Worm (Caenorhabditis elegans) whole organism, young adult: Measurements from ENCODE around the gene srh-92.

ENCODE experiments used
- D2030.7 ChIP-seq: fragments of 200-800 bp; sonication (Bioruptor generic); IDR thresholded peaks from 2 replicates; pipeline ENCODE4 v1.3.6; 2022; ENCODE audit warnings: missing genetic modification reagents, missing genetic modification characterization, missing compliant biosample characterization
- F10E7.11 ChIP-seq: sonication (generic microtip); optimal IDR thresholded peaks from 2 replicates; lab custom pipeline; 2017; ENCODE audit warnings: mild to moderate bottlenecking, missing genetic modification characterization, moderate library complexity, missing compliant biosample characterization
- F37B4.10 ChIP-seq: fragments of 200-800 bp; sonication (Bioruptor generic); IDR thresholded peaks from 2 replicates; pipeline ENCODE4 v1.3.6; 2022; ENCODE audit warnings: missing genetic modification characterization, missing compliant biosample characterization
- F49E8.2 ChIP-seq: sonication (generic microtip); optimal IDR thresholded peaks from 3 replicates; lab custom pipeline; 2017; ENCODE audit warnings: missing genetic modification characterization, mild to moderate bottlenecking, missing compliant biosample characterization, antibody characterized with exemption, moderate library complexity; ENCODE audit not compliant: insufficient read depth
- F52B5.7 ChIP-seq: sonication (generic microtip); optimal IDR thresholded peaks from 2 replicates; lab custom pipeline; 2016; ENCODE audit warnings: mild to moderate bottlenecking, missing genetic modification characterization, missing compliant biosample characterization
- K11D2.4 ChIP-seq: fragments of 200-800 bp; sonication (Bioruptor generic); IDR thresholded peaks from 2 replicates; pipeline ENCODE4 v1.3.6; 2022; ENCODE audit warnings: missing genetic modification reagents, missing genetic modification characterization, missing compliant biosample characterization
- T07F8.4 ChIP-seq: sonication (generic microtip); optimal IDR thresholded peaks from 2 replicates; lab custom pipeline; 2016; ENCODE audit warnings: mild to moderate bottlenecking, missing genetic modification characterization, moderate library complexity, missing compliant biosample characterization
- T26A5.8 ChIP-seq: sonication (generic microtip); optimal IDR thresholded peaks from 2 replicates; lab custom pipeline; 2016; ENCODE audit warnings: missing genetic modification characterization, missing compliant biosample characterization
- Y53G8AR.9 ChIP-seq: fragments of 200-800 bp; sonication (Bioruptor generic); conservative IDR thresholded peaks from 2 replicates; pipeline ENCODE4 v1.3.6; 2022; ENCODE audit warnings: missing genetic modification reagents, missing genetic modification characterization, missing compliant biosample characterization
- Y56A3A.18 ChIP-seq: fragments of 200-800 bp; sonication (Bioruptor generic); IDR thresholded peaks from 2 replicates; pipeline ENCODE4 v1.3.6; 2022; ENCODE audit warnings: missing genetic modification reagents, missing genetic modification characterization, missing compliant biosample characterization
- Y67H2A.10 ChIP-seq: fragments of 200-800 bp; sonication (Bioruptor generic); conservative IDR thresholded peaks from 2 replicates; pipeline ENCODE4 v1.3.6; 2022; ENCODE audit warnings: missing genetic modification reagents, missing genetic modification characterization, missing compliant biosample characterization
- Y95B8A.8 ChIP-seq: fragments of 200-800 bp; sonication (Bioruptor generic); IDR thresholded peaks from 2 replicates; pipeline ENCODE4 v1.3.6; 2022; ENCODE audit warnings: missing genetic modification reagents, missing genetic modification characterization, missing compliant biosample characterization
- akir-1 ChIP-seq: fragments of 200-800 bp; sonication (Bioruptor generic); optimal IDR thresholded peaks from 2 replicates; lab custom pipeline; 2018; ENCODE audit warnings: mild to moderate bottlenecking, missing genetic modification characterization, moderate library complexity, missing compliant biosample characterization
- aptf-3 ChIP-seq: fragments of 200-800 bp; sonication (Bioruptor generic); IDR thresholded peaks from 2 replicates; pipeline ENCODE4 v1.3.6; 2022; ENCODE audit warnings: missing genetic modification characterization, missing compliant biosample characterization
- bed-2 ChIP-seq: fragments of 200-800 bp; sonication (Bioruptor generic); IDR thresholded peaks from 2 replicates; pipeline ENCODE4 v1.3.6; 2022; ENCODE audit warnings: missing genetic modification reagents, missing genetic modification characterization, missing compliant biosample characterization
- cebp-1 ChIP-seq, 2 experiments: fragments of 200-800 bp in 1 of 2; sonication (Bioruptor generic) in 1 of 2; sonication (generic microtip) in 1 of 2; IDR thresholded peaks in 1 of 2; optimal IDR thresholded peaks in 1 of 2; 2 replicates each; pipeline versions ENCODE4 v1.3.6 to Lab custom; 2017 to 2022; ENCODE audit warnings: missing compliant biosample characterization in 2 of 2, missing genetic modification characterization in 2 of 2, mild to moderate bottlenecking in 1 of 2, missing genetic modification reagents in 1 of 2, moderate library complexity in 1 of 2
- cebp-2 ChIP-seq: fragments of 200-800 bp; sonication (Bioruptor generic); IDR thresholded peaks from 2 replicates; pipeline ENCODE4 v1.3.6; 2022; ENCODE audit warnings: missing genetic modification characterization, missing compliant biosample characterization
- ceh-40 ChIP-seq: fragments of 200-800 bp; sonication (Bioruptor generic); IDR thresholded peaks from 2 replicates; pipeline ENCODE4 v1.3.6; 2022; ENCODE audit warnings: missing genetic modification characterization, missing compliant biosample characterization
- ceh-91 ChIP-seq: fragments of 200-800 bp; sonication (Bioruptor generic); IDR thresholded peaks from 2 replicates; pipeline ENCODE4 v1.3.6; 2022; ENCODE audit warnings: missing genetic modification reagents, missing genetic modification characterization, missing compliant biosample characterization
- die-1 ChIP-seq: sonication (generic microtip); optimal IDR thresholded peaks from 2 replicates; lab custom pipeline; 2016; ENCODE audit warnings: missing genotype, mild to moderate bottlenecking, missing genetic modification characterization, missing compliant biosample characterization
- dox-1 ChIP-seq: fragments of 200-800 bp; sonication (Bioruptor generic); IDR thresholded peaks from 2 replicates; pipeline ENCODE4 v1.3.6; 2022; ENCODE audit warnings: missing genetic modification reagents, missing genetic modification characterization, missing compliant biosample characterization
- dpl-1 ChIP-seq: fragments of 150-350 bp; optimal IDR thresholded peaks from 2 replicates; lab custom pipeline; 2014; ENCODE audit warnings: missing biosample characterization, missing genetic modification reagents, missing genetic modification characterization
- efl-1 ChIP-seq: fragments of 150-350 bp; optimal IDR thresholded peaks from 2 replicates; lab custom pipeline; 2014; ENCODE audit warnings: missing biosample characterization, missing genetic modification reagents, missing genetic modification characterization
- egl-18 ChIP-seq: fragments of 200-800 bp; sonication (Bioruptor generic); IDR thresholded peaks from 2 replicates; pipeline ENCODE4 v1.3.6; 2022; ENCODE audit warnings: missing genetic modification reagents, missing genetic modification characterization, missing compliant biosample characterization
- him-1 ChIP-seq: sonication (generic microtip); optimal IDR thresholded peaks from 2 replicates; lab custom pipeline; 2016; ENCODE audit warnings: missing genotype, missing genetic modification reagents, missing genetic modification characterization, missing compliant biosample characterization
- lir-1 ChIP-seq: fragments of 200-800 bp; sonication (Bioruptor generic); conservative IDR thresholded peaks from 2 replicates; pipeline ENCODE4 v1.3.6; 2022; ENCODE audit warnings: missing genetic modification reagents, missing genetic modification characterization, missing compliant biosample characterization
- mcd-1 ChIP-seq: fragments of 200-800 bp; sonication (Bioruptor generic); IDR thresholded peaks from 2 replicates; pipeline ENCODE4 v1.3.6; 2022; ENCODE audit warnings: missing genetic modification reagents, missing genetic modification characterization, missing compliant biosample characterization
- mel-28 ChIP-seq: sonication (generic microtip); optimal IDR thresholded peaks from 2 replicates; lab custom pipeline; 2016; ENCODE audit warnings: borderline replicate concordance, mild to moderate bottlenecking, missing genetic modification characterization, missing compliant biosample characterization
- mxl-1 ChIP-seq: sonication (generic microtip); optimal IDR thresholded peaks from 2 replicates; lab custom pipeline; 2016; ENCODE audit warnings: missing genetic modification characterization, missing compliant biosample characterization
- nhr-90 ChIP-seq: sonication (generic microtip); optimal IDR thresholded peaks from 2 replicates; lab custom pipeline; 2016; ENCODE audit warnings: missing genotype, mild to moderate bottlenecking, missing genetic modification characterization, missing compliant biosample characterization
- pbrm-1 ChIP-seq: fragments of 200-800 bp; sonication (Bioruptor generic); IDR thresholded peaks from 2 replicates; pipeline ENCODE4 v1.3.6; 2022; ENCODE audit warnings: missing genetic modification reagents, missing genetic modification characterization, missing compliant biosample characterization
- pha-4 ChIP-seq: fragments of 150-350 bp; sonication (generic microtip); optimal IDR thresholded peaks from 2 replicates; lab custom pipeline; 2014; ENCODE audit warnings: missing biosample characterization, missing genetic modification reagents, missing genetic modification characterization
- snpc-4 ChIP-seq, 5 experiments: fragments of 150-350 bp in 1 of 5; sonication (generic microtip) in 4 of 5; optimal IDR thresholded peaks; 2 replicates each; lab custom pipeline; 2014 to 2018; ENCODE audit warnings: missing genetic modification characterization in 5 of 5, missing biosample characterization in 3 of 5, antibody characterized with exemption in 2 of 5, mild to moderate bottlenecking in 2 of 5, missing compliant biosample characterization in 2 of 5, missing genotype in 2 of 5, moderate library complexity in 2 of 5, missing genetic modification reagents in 1 of 5
- tbx-9 ChIP-seq: sonication (generic microtip); optimal IDR thresholded peaks from 2 replicates; lab custom pipeline; 2016; ENCODE audit warnings: borderline replicate concordance, missing genetic modification characterization, inconsistent platforms, missing compliant biosample characterization
- zfh-2 ChIP-seq: fragments of 200-800 bp; sonication (Bioruptor generic); conservative IDR thresholded peaks from 2 replicates; pipeline ENCODE4 v1.3.6; 2022; ENCODE audit warnings: missing genetic modification reagents, missing genetic modification characterization, missing compliant biosample characterization
- ztf-18 ChIP-seq: sonication (generic microtip); optimal IDR thresholded peaks from 2 replicates; lab custom pipeline; 2016; ENCODE audit warnings: missing genotype, mild to moderate bottlenecking, missing genetic modification characterization, missing compliant biosample characterization
- ztf-26 ChIP-seq: sonication (generic microtip); optimal IDR thresholded peaks from 2 replicates; lab custom pipeline; 2017; ENCODE audit warnings: missing genetic modification characterization, missing compliant biosample characterization
- ztf-28 ChIP-seq: fragments of 200-800 bp; sonication (Bioruptor generic); IDR thresholded peaks from 2 replicates; pipeline ENCODE4 v1.3.6; 2022; ENCODE audit warnings: missing genetic modification reagents, missing genetic modification characterization, missing compliant biosample characterization
- ztf-6 ChIP-seq: fragments of 200-800 bp; sonication (Bioruptor generic); IDR thresholded peaks from 2 replicates; pipeline ENCODE4 v1.3.6; 2022; ENCODE audit warnings: missing genetic modification reagents, missing genetic modification characterization, missing compliant biosample characterization

Gene srh-92

DNA sequence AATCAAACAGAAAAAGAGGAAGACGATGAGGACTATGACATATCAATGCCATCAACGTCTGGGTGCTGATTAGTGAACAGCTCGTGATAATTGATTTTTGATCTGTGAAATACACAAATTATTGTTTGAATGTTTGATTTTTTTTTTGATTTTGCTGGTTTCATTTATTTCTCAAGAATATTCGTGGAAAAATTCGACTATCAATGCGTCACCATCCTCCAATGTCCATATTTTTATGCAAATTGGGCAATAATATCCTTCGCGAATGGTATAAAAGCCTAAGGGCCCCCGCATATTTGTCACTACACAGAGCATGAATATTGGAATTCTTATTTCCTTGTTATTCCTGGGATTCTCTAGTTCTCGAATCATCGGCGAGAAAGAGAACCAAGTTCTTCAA, 21.0 kb downstream of the srh-92 start, which contains the start of gene try-13:
try-13 (plus strand) TSS at position 301 of the 400 bp plus-strand sequence.
- TF ChIP-seq F49E8.2 (tag; lab: Kevin White, UChicago), result no peak
- no peak for TF ChIP-seq tbx-9
- TF ChIP-seq bed-2, result no peak
- no peak for TF ChIP-seq Y95B8A.8 (GFP tag; lab: Robert Waterston, UW)
- TF ChIP-seq dox-1, result no peak
- no peak for TF ChIP-seq Y53G8AR.9 (GFP tag; lab: Robert Waterston, UW)
- no peak for TF ChIP-seq aptf-3 (GFP tag; lab: Robert Waterston, UW)
- TF ChIP-seq ztf-6 (GFP tag; lab: Robert Waterston, UW), result no peak
- no peak for TF ChIP-seq ceh-91 (GFP tag; lab: Robert Waterston, UW)
- TF ChIP-seq ztf-18 (tag; lab: Kevin White, UChicago), result no peak
- TF ChIP-seq zfh-2 (GFP tag; lab: Robert Waterston, UW), result no peak
- TF ChIP-seq Y67H2A.10 (GFP tag; lab: Robert Waterston, UW), result no peak
- TF ChIP-seq, all 124 proteins: peak for 0

DNA sequence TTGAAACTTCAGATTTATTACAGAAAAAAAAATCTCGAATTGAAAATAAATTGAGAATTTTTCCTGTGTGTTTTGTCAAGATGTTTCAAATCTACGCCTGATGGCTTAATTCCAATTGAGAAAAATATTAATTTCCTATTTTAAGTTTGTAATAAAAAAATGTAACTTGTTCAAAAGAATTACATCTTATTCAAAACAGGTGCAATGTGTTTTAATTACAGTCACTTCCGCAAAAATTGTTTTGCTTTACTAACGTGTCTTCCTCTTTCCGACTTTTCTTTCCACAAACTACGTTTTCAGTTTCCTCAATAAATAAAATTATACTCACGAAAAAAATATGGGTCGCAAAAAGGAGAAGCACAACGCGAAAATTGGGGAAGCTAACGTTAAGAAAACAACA, 22.8 kb downstream of the srh-92 start, which contains the start of gene F25E5.16:
F25E5.16 (plus strand) TSS at position 301 of the 400 bp plus-strand sequence.
- TF ChIP-seq nhr-90 (tag; lab: Kevin White, UChicago) (no peak), cebp-2 (GFP tag; lab: Robert Waterston, UW) (no peak), akir-1 (GFP tag; lab: Kevin White, UChicago) (no peak), dpl-1 (GFP tag; lab: Kevin White, UChicago) (no peak), mxl-1 (no peak)

DNA sequence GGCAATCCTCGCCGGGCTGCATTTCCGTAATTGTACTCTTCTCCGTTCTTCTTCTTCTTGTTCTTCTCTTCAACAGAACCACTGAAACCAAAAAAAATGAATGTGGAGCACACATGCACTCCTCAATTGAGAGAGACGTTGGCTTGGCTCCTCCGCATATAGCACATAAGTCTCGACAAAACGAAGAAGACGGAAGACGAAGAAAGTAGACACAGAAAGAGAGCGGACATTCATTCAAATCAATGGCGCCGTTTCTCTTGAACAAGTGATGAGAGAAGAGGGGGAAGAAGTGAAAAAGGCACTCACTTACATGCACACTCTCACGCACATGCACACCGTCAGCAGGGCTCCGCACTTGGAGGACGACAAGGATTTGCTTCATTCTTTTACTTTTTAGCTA, 23.3 kb downstream of the srh-92 start, which contains the start of gene F25E5.9:
F25E5.9 (minus strand) TSS at position 382 of the 400 bp plus-strand sequence.
- no peak for TF ChIP-seq lir-1
- TF ChIP-seq snpc-4 (GFP tag; optimal IDR thresholded peaks at IDR 0.05; lab: Kevin White, UChicago), result no peak
- no peak for TF ChIP-seq snpc-4 (tag; optimal IDR thresholded peaks at IDR 0.05; lab: Kevin White, UChicago)
- TF ChIP-seq die-1 (tag; lab: Kevin White, UChicago), result no peak
- peak; percentile 18; the same call in 1 of the 2 replicates for TF ChIP-seq mcd-1 (GFP tag; lab: Robert Waterston, UW)
- no peak for TF ChIP-seq egl-18
- peak; percentile 63 for TF ChIP-seq F10E7.11 (tag; lab: Kevin White, UChicago)
- TF ChIP-seq cebp-1 (GFP tag; IDR thresholded peaks at IDR 0.05; lab: Robert Waterston, UW), result no peak
- TF ChIP-seq cebp-1 (tag; optimal IDR thresholded peaks at IDR 0.05; lab: Kevin White, UChicago), result no peak
- TF ChIP-seq him-1 (tag; lab: Kevin White, UChicago), result no peak
- no peak for TF ChIP-seq ceh-40
- no peak for TF ChIP-seq Y56A3A.18
- no peak for TF ChIP-seq ceh-91 (GFP tag; lab: Robert Waterston, UW)
- no peak for TF ChIP-seq zfh-2 (GFP tag; lab: Robert Waterston, UW)
- no peak for TF ChIP-seq ztf-28 (GFP tag; lab: Robert Waterston, UW)
- TF ChIP-seq nhr-90 (tag; lab: Kevin White, UChicago), result no peak
- TF ChIP-seq F37B4.10, result no peak
- no peak for TF ChIP-seq T26A5.8
- no peak for TF ChIP-seq ztf-26 (tag; lab: Kevin White, UChicago)
- no peak for TF ChIP-seq D2030.7 (GFP tag; lab: Robert Waterston, UW)
- no peak for TF ChIP-seq T07F8.4
- TF ChIP-seq F52B5.7 (tag; lab: Kevin White, UChicago), result peak; percentile 10
- TF ChIP-seq mel-28 (tag; lab: Kevin White, UChicago), result no peak
- TF ChIP-seq pbrm-1 (GFP tag; lab: Robert Waterston, UW), result no peak
- 0 out of 2 replicates have a peak, but pooled peaks have one; percentile 16 for TF ChIP-seq K11D2.4 (GFP tag; lab: Robert Waterston, UW)
- TF ChIP-seq efl-1, result no peak
- TF ChIP-seq pha-4, result no peak
